Fruit fly (Drosophila melanogaster) whole organism, embryonic: ENCODE results near the gene hook.

ENCODE experiments used
- CG10147 ChIP-seq: fragments of 200-800 bp; sonication (Bioruptor generic); optimal IDR thresholded peaks from 2 replicates; lab custom pipeline; 2019; ENCODE audit warnings: missing biosample characterization, mild to moderate bottlenecking, missing genetic modification characterization, moderate library complexity
- CG12942 ChIP-seq: fragments of 200-800 bp; sonication (Bioruptor generic); optimal IDR thresholded peaks from 3 replicates; lab custom pipeline; 2016; ENCODE audit warnings: missing biosample characterization, missing genetic modification characterization
- CG13296 ChIP-seq: fragments of 200-800 bp; sonication (Bioruptor generic); optimal IDR thresholded peaks from 3 replicates; lab custom pipeline; 2018; ENCODE audit warnings: missing biosample characterization, mild to moderate bottlenecking, missing genetic modification characterization
- CG14965 ChIP-seq: fragments of 200-800 bp; sonication (Bioruptor generic); optimal IDR thresholded peaks from 2 replicates; lab custom pipeline; 2016; ENCODE audit warnings: missing biosample characterization, missing genetic modification characterization, borderline replicate concordance
- CG15514 ChIP-seq: fragments of 200-800 bp; sonication (Bioruptor generic); optimal IDR thresholded peaks from 3 replicates; lab custom pipeline; 2017; ENCODE audit warnings: missing biosample characterization, missing genetic modification characterization, mild to moderate bottlenecking, moderate library complexity, missing genetic modification reagents
- CG15696 ChIP-seq: fragments of 200-800 bp; sonication (Bioruptor generic); optimal IDR thresholded peaks from 2 replicates; lab custom pipeline; 2019; ENCODE audit warnings: missing biosample characterization, mild to moderate bottlenecking, missing genetic modification characterization, moderate library complexity
- CG17361 ChIP-seq: fragments of 200-800 bp; sonication (Bioruptor generic); IDR thresholded peaks from 3 replicates; pipeline ENCODE4 v1.3.6; 2022; ENCODE audit warnings: missing biosample characterization, missing genetic modification characterization
- CG18262 ChIP-seq: fragments of 200-800 bp; optimal IDR thresholded peaks from 3 replicates; lab custom pipeline; 2019; ENCODE audit warnings: missing biosample characterization, mild to moderate bottlenecking, missing genetic modification characterization, moderate library complexity
- CG2678 ChIP-seq: fragments of 200-800 bp; sonication (Bioruptor generic); optimal IDR thresholded peaks from 3 replicates; lab custom pipeline; 2019; ENCODE audit warnings: missing biosample characterization, mild to moderate bottlenecking, missing genetic modification characterization, moderate library complexity
- CG2889 ChIP-seq: fragments of 200-800 bp; sonication (Bioruptor generic); IDR thresholded peaks from 3 replicates; pipeline ENCODE4 v1.3.6; 2022; ENCODE audit warnings: missing biosample characterization, missing genetic modification characterization
- CG30431 ChIP-seq: fragments of 200-800 bp; sonication (Bioruptor generic); optimal IDR thresholded peaks from 2 replicates; lab custom pipeline; 2017; ENCODE audit warnings: missing biosample characterization, missing genetic modification characterization
- CG31224 ChIP-seq: fragments of 200-800 bp; sonication (Bioruptor generic); IDR thresholded peaks from 2 replicates; pipeline ENCODE4 v1.3.6; 2022; ENCODE audit warnings: missing biosample characterization, missing genetic modification characterization
- CG5180 ChIP-seq: fragments of 200-800 bp; sonication (Bioruptor generic); optimal IDR thresholded peaks from 3 replicates; lab custom pipeline; 2017; ENCODE audit warnings: missing biosample characterization, missing genetic modification characterization, mild to moderate bottlenecking, moderate library complexity, missing genetic modification reagents
- CG6272 ChIP-seq: fragments of 200-800 bp; sonication (Bioruptor generic); IDR thresholded peaks from 2 replicates; pipeline ENCODE4 v1.3.6; 2022; ENCODE audit warnings: missing biosample characterization, missing genetic modification characterization
- CG8290 ChIP-seq, 3 experiments: fragments of 200-800 bp; sonication (Bioruptor generic); optimal IDR thresholded peaks; 2 replicates each; lab custom pipeline; 2016 to 2019; ENCODE audit warnings: missing biosample characterization in 3 of 3, missing genetic modification characterization in 3 of 3, mild to moderate bottlenecking in 2 of 3, moderate library complexity in 1 of 3
- CG8359 ChIP-seq: fragments of 200-800 bp; sonication (Bioruptor generic); optimal IDR thresholded peaks from 2 replicates; lab custom pipeline; 2017; ENCODE audit warnings: missing biosample characterization, mild to moderate bottlenecking, missing genetic modification characterization, borderline replicate concordance
- CG8924 ChIP-seq: fragments of 200-800 bp; optimal IDR thresholded peaks from 3 replicates; lab custom pipeline; 2019; ENCODE audit warnings: missing biosample characterization, mild to moderate bottlenecking, missing genetic modification characterization, moderate library complexity
- CrebB ChIP-seq: fragments of 200-800 bp; sonication (Bioruptor generic); optimal IDR thresholded peaks from 3 replicates; lab custom pipeline; 2018; ENCODE audit warnings: missing biosample characterization, mild to moderate bottlenecking, missing genetic modification characterization
- Dll ChIP-seq: fragments of 200-800 bp; sonication (Bioruptor generic); IDR thresholded peaks from 4 replicates; pipeline ENCODE4 v1.3.6; 2022; ENCODE audit warnings: missing biosample characterization, missing genetic modification characterization; ENCODE audit not compliant: partially characterized antibody
- HLH4C ChIP-seq: fragments of 200-800 bp; sonication (Bioruptor generic); IDR thresholded peaks from 3 replicates; pipeline ENCODE4 v1.3.6; 2022; ENCODE audit warnings: missing biosample characterization, missing genetic modification characterization; ENCODE audit not compliant: partially characterized antibody
- HmgD ChIP-seq: fragments of 200-800 bp; sonication (Bioruptor generic); optimal IDR thresholded peaks from 3 replicates; lab custom pipeline; 2016; ENCODE audit warnings: missing biosample characterization, missing genetic modification characterization
- Jarid2 ChIP-seq: fragments of 200-800 bp; sonication (Bioruptor generic); optimal IDR thresholded peaks from 3 replicates; lab custom pipeline; 2017; ENCODE audit warnings: mild to moderate bottlenecking, missing biosample characterization, missing genetic modification reagents, missing genetic modification characterization
- Oaz ChIP-seq: fragments of 200-800 bp; sonication (Bioruptor generic); IDR thresholded peaks from 2 replicates; pipeline ENCODE4 v1.3.6; 2022; ENCODE audit warnings: missing biosample characterization, missing genetic modification characterization
- Ptx1 ChIP-seq: fragments of 200-800 bp; sonication (Bioruptor generic); IDR thresholded peaks from 2 replicates; pipeline ENCODE4 v1.3.6; 2022; ENCODE audit warnings: missing biosample characterization, missing genetic modification characterization
- Sox102F ChIP-seq: fragments of 200-800 bp; sonication (Bioruptor generic); optimal IDR thresholded peaks from 2 replicates; lab custom pipeline; 2018; ENCODE audit warnings: missing biosample characterization, mild to moderate bottlenecking, missing genetic modification characterization, moderate library complexity
- Spps ChIP-seq: fragments of 200-800 bp; sonication (Bioruptor generic); optimal IDR thresholded peaks from 2 replicates; lab custom pipeline; 2018; ENCODE audit warnings: missing biosample characterization, mild to moderate bottlenecking, missing genetic modification characterization
- ac ChIP-seq: fragments of 200-800 bp; sonication (Bioruptor generic); optimal IDR thresholded peaks from 3 replicates; lab custom pipeline; 2017; ENCODE audit warnings: missing biosample characterization, mild to moderate bottlenecking, missing genetic modification characterization
- ap ChIP-seq: fragments of 200-800 bp; sonication (Bioruptor generic); IDR thresholded peaks from 2 replicates; pipeline ENCODE4 v1.3.6; 2022; ENCODE audit warnings: missing biosample characterization, missing genetic modification characterization
- bbx ChIP-seq: fragments of 200-800 bp; sonication (Bioruptor generic); IDR thresholded peaks from 2 replicates; pipeline ENCODE4 v1.3.6; 2022; ENCODE audit warnings: missing biosample characterization, missing genetic modification characterization; ENCODE audit not compliant: partially characterized antibody
- br ChIP-seq: fragments of >200 bp; optimal IDR thresholded peaks from 2 replicates; lab custom pipeline; 2017
- chn ChIP-seq: fragments of 200-800 bp; sonication (Bioruptor generic); optimal IDR thresholded peaks from 2 replicates; lab custom pipeline; 2016; ENCODE audit warnings: missing biosample characterization, missing genetic modification characterization
- danr ChIP-seq: fragments of 200-800 bp; sonication (Bioruptor generic); IDR thresholded peaks from 2 replicates; pipeline ENCODE4 v1.3.6; 2022; ENCODE audit warnings: missing biosample characterization, missing genetic modification characterization
- gro ChIP-seq: fragments of 200-800 bp; sonication (Bioruptor generic); optimal IDR thresholded peaks from 2 replicates; lab custom pipeline; 2016; ENCODE audit warnings: missing biosample characterization, missing genetic modification characterization
- ham ChIP-seq: fragments of 200-800 bp; sonication (Bioruptor generic); IDR thresholded peaks from 2 replicates; pipeline ENCODE4 v1.3.6; 2022; ENCODE audit warnings: missing biosample characterization, missing genetic modification characterization
- hb ChIP-seq: fragments of 200-800 bp; sonication (Bioruptor generic); IDR thresholded peaks from 3 replicates; pipeline ENCODE4 v1.3.6; 2022; ENCODE audit warnings: missing biosample characterization, missing genetic modification characterization; ENCODE audit not compliant: partially characterized antibody
- hth ChIP-seq: fragments of >200 bp; optimal IDR thresholded peaks from 2 replicates; lab custom pipeline; 2017; ENCODE audit warnings: inconsistent platforms
- mirr ChIP-seq: fragments of 200-800 bp; sonication (Bioruptor generic); optimal IDR thresholded peaks from 3 replicates; lab custom pipeline; 2018; ENCODE audit warnings: missing biosample characterization, mild to moderate bottlenecking, missing genetic modification characterization
- nmo ChIP-seq: fragments of 200-800 bp; sonication (Bioruptor generic); optimal IDR thresholded peaks from 2 replicates; lab custom pipeline; 2018; ENCODE audit warnings: missing biosample characterization, mild to moderate bottlenecking, missing genetic modification characterization, moderate library complexity
- onecut ChIP-seq: fragments of 200-800 bp; sonication (Bioruptor generic); IDR thresholded peaks from 2 replicates; pipeline ENCODE4 v1.3.6; 2022; ENCODE audit warnings: missing biosample characterization, missing genetic modification characterization
- otp ChIP-seq: fragments of 200-800 bp; sonication (Bioruptor generic); IDR thresholded peaks from 3 replicates; pipeline ENCODE4, ENCODE4 v1.3.6; 2022; ENCODE audit warnings: missing biosample characterization, missing genetic modification characterization
- pfk ChIP-seq: fragments of 200-800 bp; sonication (Bioruptor generic); optimal IDR thresholded peaks from 2 replicates; lab custom pipeline; 2018; ENCODE audit warnings: missing biosample characterization, mild to moderate bottlenecking, missing genetic modification characterization, moderate library complexity
- phol ChIP-seq: fragments of 200-800 bp; sonication (Bioruptor generic); optimal IDR thresholded peaks from 3 replicates; lab custom pipeline; 2018; ENCODE audit warnings: missing biosample characterization, mild to moderate bottlenecking, missing genetic modification characterization, moderate library complexity
- ranshi ChIP-seq: fragments of 200-800 bp; sonication (Bioruptor generic); IDR thresholded peaks from 2 replicates; pipeline ENCODE4 v1.3.6; 2022; ENCODE audit warnings: missing biosample characterization, missing genetic modification characterization
- sima ChIP-seq: fragments of 200-800 bp; sonication (Bioruptor generic); optimal IDR thresholded peaks from 2 replicates; lab custom pipeline; 2016; ENCODE audit warnings: missing biosample characterization, missing genetic modification characterization
- ssp ChIP-seq: fragments of 200-800 bp; sonication (Bioruptor generic); IDR thresholded peaks from 2 replicates; pipeline ENCODE4 v1.3.6; 2022; ENCODE audit warnings: missing biosample characterization, missing genetic modification characterization
- stwl ChIP-seq: fragments of 200-800 bp; sonication (Bioruptor generic); optimal IDR thresholded peaks from 3 replicates; lab custom pipeline; 2018; ENCODE audit warnings: missing biosample characterization, mild to moderate bottlenecking, missing genetic modification characterization, moderate library complexity
- tin ChIP-seq: fragments of 200-800 bp; sonication (Bioruptor generic); optimal IDR thresholded peaks from 3 replicates; lab custom pipeline; 2016; ENCODE audit warnings: missing biosample characterization, missing genetic modification characterization
- tup ChIP-seq: fragments of 200-800 bp; sonication (Bioruptor generic); optimal IDR thresholded peaks from 2 replicates; lab custom pipeline; 2016; ENCODE audit warnings: missing biosample characterization, mild to moderate bottlenecking, missing genetic modification characterization, moderate library complexity
- yki ChIP-seq: fragments of >200 bp; optimal IDR thresholded peaks from 3 replicates; lab custom pipeline; 2018
- zen ChIP-seq: fragments of 200-800 bp; sonication (Bioruptor generic); optimal IDR thresholded peaks from 3 replicates; lab custom pipeline; 2018; ENCODE audit warnings: missing biosample characterization, mild to moderate bottlenecking, missing genetic modification characterization, moderate library complexity

The hook gene

dm6 chr2L:19009130-19009529, 24.2 kb downstream of the hook start, which contains the start of gene RpL30 (continued):
- peak; percentile 94 for TF ChIP-seq CG13296 (GFP tag; lab: Kevin White, UChicago)
- TF ChIP-seq CG17361 (GFP tag; lab: Robert Waterston, UW) = peak; percentile 78
- peak; percentile 88 for TF ChIP-seq nmo (GFP tag; lab: Kevin White, UChicago)
- peak; percentile 59 for TF ChIP-seq Sox102F (GFP tag; lab: Kevin White, UChicago)
- peak; percentile 80 for TF ChIP-seq tin
- TF ChIP-seq CG2678 (tag; lab: Kevin White, UChicago) = peak; percentile 82
- no peak for TF ChIP-seq hb (GFP tag; lab: Robert Waterston, UW)
- TF ChIP-seq zen (tag; lab: Kevin White, UChicago) = peak; percentile 87
- no peak for TF ChIP-seq hth (lab: Kevin White, UChicago)
- peak; percentile 85 for TF ChIP-seq CG10147 (GFP tag; lab: Kevin White, UChicago)
- peak; percentile 74; the same call in 3 of the 4 replicates for TF ChIP-seq Dll (GFP tag; lab: Robert Waterston, UW)
- peak; percentile 87 for TF ChIP-seq CG8924 (tag; lab: Kevin White, UChicago)
- peak; percentile 83 for TF ChIP-seq pfk
- TF ChIP-seq HLH4C (GFP tag; lab: Robert Waterston, UW) = peak; percentile 20; the same call in 1 of the 3 replicates
- peak; percentile 78 for TF ChIP-seq stwl (tag; lab: Kevin White, UChicago)
- peak; percentile 59 for TF ChIP-seq CG15696 (tag; lab: Kevin White, UChicago)
- peak; percentile 79 for TF ChIP-seq CG30431
- peak; percentile 90 for TF ChIP-seq CG8290 (GFP tag; optimal IDR thresholded peaks at IDR 0.05; lab: Kevin White, UChicago)
- peak; percentile 84 to 98 for TF ChIP-seq CG8290 (tag; optimal IDR thresholded peaks at IDR 0.05; lab: Kevin White, UChicago)
- peak; percentile 74 for TF ChIP-seq CG8359 (GFP tag; lab: Kevin White, UChicago)
- TF ChIP-seq HmgD (GFP tag; lab: Kevin White, UChicago) = peak; percentile 96
- TF ChIP-seq onecut (GFP tag; lab: Robert Waterston, UW) = peak; percentile 91
- no peak for TF ChIP-seq yki (lab: Kevin White, UChicago)
- TF ChIP-seq CG6272 = peak; percentile 72
- peak; percentile 64 for TF ChIP-seq sima (GFP tag; lab: Kevin White, UChicago)
- peak; percentile 76 for TF ChIP-seq ssp (GFP tag; lab: Robert Waterston, UW)
- TF ChIP-seq Ptx1 (GFP tag; lab: Robert Waterston, UW) = peak; percentile 78
- TF ChIP-seq ranshi = peak; percentile 89
- TF ChIP-seq CG5180 (GFP tag; lab: Kevin White, UChicago) = peak; percentile 70
- TF ChIP-seq CG12942 (GFP tag; lab: Kevin White, UChicago) = peak; percentile 84
- peak; percentile 86 for TF ChIP-seq ac (GFP tag; lab: Kevin White, UChicago)
- TF ChIP-seq br (lab: Kevin White, UChicago) = no peak
- TF ChIP-seq ap (GFP tag; lab: Robert Waterston, UW) = peak; percentile 61; the same call in 1 of the 2 replicates
- TF ChIP-seq mirr (GFP tag; lab: Kevin White, UChicago) = peak; percentile 97
- TF ChIP-seq Spps (tag; lab: Kevin White, UChicago) = peak; percentile 80
- TF ChIP-seq otp = peak; percentile 94
- TF ChIP-seq CG15514 (GFP tag; lab: Kevin White, UChicago) = peak; percentile 96
- peak; percentile 90 for TF ChIP-seq gro (GFP tag; lab: Kevin White, UChicago)
- no peak for TF ChIP-seq tup
- peak; percentile 63; the same call in 1 of the 3 replicates for TF ChIP-seq CG2889 (GFP tag; lab: Robert Waterston, UW)
- TF ChIP-seq CG14965 = peak; percentile 85
- TF ChIP-seq CG31224 (GFP tag; lab: Robert Waterston, UW) = peak; percentile 77
- peak; percentile 83; the same call in 1 of the 2 replicates for TF ChIP-seq ham (GFP tag; lab: Robert Waterston, UW)
- peak; percentile 63 for TF ChIP-seq bbx (GFP tag; lab: Robert Waterston, UW)
- peak; percentile 85 for TF ChIP-seq Jarid2 (GFP tag; lab: Kevin White, UChicago)
- peak; percentile 78 for TF ChIP-seq chn (GFP tag; lab: Kevin White, UChicago)
- peak; percentile 73 for TF ChIP-seq Oaz (GFP tag; lab: Robert Waterston, UW)
- TF ChIP-seq danr (GFP tag; lab: Robert Waterston, UW) = 0 out of 2 replicates have a peak, but pooled peaks have one; percentile 27
- TF ChIP-seq CG18262 (tag; lab: Kevin White, UChicago) = peak; percentile 79
- peak; percentile 91 for TF ChIP-seq phol (tag; lab: Kevin White, UChicago)
- peak; percentile 95 for TF ChIP-seq CrebB (tag; lab: Kevin White, UChicago)
